Fruit fly (Drosophila melanogaster) whole organism, adult: ENCODE results near the gene sbm.

Source experiments
- CG12768 ChIP-seq: fragments of 200-800 bp; sonication (Bioruptor generic); optimal IDR thresholded peaks from 2 replicates; lab custom pipeline; 2017; ENCODE audit warnings: missing biosample characterization, missing genetic modification characterization, mild to moderate bottlenecking, moderate library complexity, missing genetic modification reagents
- CG5204 ChIP-seq: fragments of 200-800 bp; sonication (Bioruptor generic); optimal IDR thresholded peaks from 2 replicates; lab custom pipeline; 2016; ENCODE audit warnings: missing biosample characterization, missing genetic modification characterization
- Mnt ChIP-seq: fragments of 200-800 bp; sonication (Bioruptor generic); optimal IDR thresholded peaks from 2 replicates; lab custom pipeline; 2016; ENCODE audit warnings: missing biosample characterization, mild to moderate bottlenecking, missing genetic modification characterization
- cic ChIP-seq: fragments of 200-800 bp; sonication (Bioruptor generic); optimal IDR thresholded peaks from 2 replicates; lab custom pipeline; 2017; ENCODE audit warnings: missing biosample characterization, mild to moderate bottlenecking, missing genetic modification characterization, moderate library complexity

dm6 chrX:14602421-14602846 is at the start of gene sbm:
- no peak for TF ChIP-seq CG5204 (GFP tag; lab: Kevin White, UChicago)
- no peak for TF ChIP-seq cic
- no peak for TF ChIP-seq CG12768 (GFP tag; lab: Kevin White, UChicago)
- no peak for TF ChIP-seq Mnt
